Fruit fly (Drosophila melanogaster): ENCODE data around the gene CG15172.

CG15172 gene

DNA sequence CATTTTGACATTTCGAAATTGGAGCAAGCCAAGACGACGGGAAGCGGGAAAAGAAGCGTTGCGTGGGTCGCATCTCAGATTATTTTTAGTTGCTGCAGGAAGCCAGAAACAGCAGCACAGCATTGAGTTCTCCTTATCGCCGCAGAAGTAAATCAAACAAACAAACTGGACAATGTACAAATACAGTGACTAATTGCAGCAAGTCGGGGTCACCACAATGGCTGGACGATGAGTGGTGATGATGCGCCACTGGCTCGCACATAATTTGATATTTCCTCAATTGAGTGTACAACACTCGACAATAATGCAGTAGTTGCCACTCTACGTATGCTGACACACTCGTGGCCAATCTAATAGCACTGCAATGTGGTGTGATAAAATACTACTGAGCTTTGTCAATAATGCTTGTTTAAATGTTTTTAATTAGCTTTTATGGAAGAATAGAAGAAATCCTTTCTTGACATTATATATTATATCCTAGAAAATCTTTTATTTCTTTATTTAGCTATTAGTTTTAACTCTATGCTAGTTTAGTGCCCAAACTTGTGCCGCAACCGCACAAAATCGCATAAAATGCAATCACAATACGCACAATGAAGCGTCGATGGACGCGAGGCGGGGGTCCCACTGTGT is 40.2 kb upstream of the CG15172 start (continued):
- no peak for TF ChIP-seq amos (GFP tag; IDR thresholded peaks at IDR 0.05; ENCODE audit: partially characterized antibody)
- no peak for TF ChIP-seq Dp (GFP tag; optimal IDR thresholded peaks at IDR 0.05)
- peak; percentile 26 for TF ChIP-seq D19A (tag; optimal IDR thresholded peaks at IDR 0.05)
- TF ChIP-seq az2 (GFP tag; optimal IDR thresholded peaks at IDR 0.05) = peak; percentile 27
- 0 out of 2 replicates have a peak, but pooled peaks have one; percentile 9 for TF ChIP-seq crol (GFP tag; IDR thresholded peaks at IDR 0.05)
- peak; percentile 10 for TF ChIP-seq CG17829 (tag; optimal IDR thresholded peaks at IDR 0.05)
- peak in 1 of 3 experiments; percentile 40 for TF ChIP-seq lola (GFP tag; optimal IDR thresholded peaks at IDR 0.05)
- no peak for TF ChIP-seq prd (optimal IDR thresholded peaks at IDR 0.05)
- peak; percentile 44; the same call in 2 of the 3 replicates for TF ChIP-seq prd (GFP tag; IDR thresholded peaks at IDR 0.05)
- TF ChIP-seq CG14441 (GFP tag; IDR thresholded peaks at IDR 0.05) = no peak
- TF ChIP-seq dmrt99B (tag; optimal IDR thresholded peaks at IDR 0.05) = peak; percentile 68
- peak; percentile 36; the same call in 1 of the 3 replicates for TF ChIP-seq sr (GFP tag; IDR thresholded peaks at IDR 0.05)
- TF ChIP-seq Ssrp (tag; optimal IDR thresholded peaks at IDR 0.05) = peak; percentile 31
- peak; percentile 1 for TF ChIP-seq CG15696 (tag; optimal IDR thresholded peaks at IDR 0.05)
- TF ChIP-seq CG2712 (tag; optimal IDR thresholded peaks at IDR 0.05) = peak; percentile 65
- TF ChIP-seq CG4424 (GFP tag; optimal IDR thresholded peaks at IDR 0.05) = peak; percentile 18
- peak; percentile 5 for TF ChIP-seq Nf-YB (GFP tag; optimal IDR thresholded peaks at IDR 0.05)
- TF ChIP-seq lov (optimal IDR thresholded peaks at IDR 0.05) = no peak
- no peak for TF ChIP-seq lov (GFP tag; IDR thresholded peaks at IDR 0.05)
- TF ChIP-seq CG6765 (GFP tag; optimal IDR thresholded peaks at IDR 0.05) = no peak
- no peak for TF ChIP-seq CG11093 (GFP tag; IDR thresholded peaks at IDR 0.05)
- TF ChIP-seq nmo (GFP tag; optimal IDR thresholded peaks at IDR 0.05) = peak; percentile 58
- TF ChIP-seq sens (GFP tag) = peak; percentile 83
- TF ChIP-seq CG14667 (GFP tag; IDR thresholded peaks at IDR 0.05) = no peak
- TF ChIP-seq CG11085 (GFP tag; IDR thresholded peaks at IDR 0.05) = no peak
- TF ChIP-seq CG4820 (GFP tag; optimal IDR thresholded peaks at IDR 0.05) = peak; percentile 18
- TF ChIP-seq CG2120 (GFP tag; optimal IDR thresholded peaks at IDR 0.05) = no peak
- TF ChIP-seq phol (tag; optimal IDR thresholded peaks at IDR 0.05) = peak; percentile 56
- peak; percentile 31 for TF ChIP-seq unpg (GFP tag; optimal IDR thresholded peaks at IDR 0.05)
- TF ChIP-seq sim (GFP tag; IDR thresholded peaks at IDR 0.05) = 0 out of 2 replicates have a peak, but pooled peaks have one; percentile 40
- peak; percentile 0 for TF ChIP-seq CG33557 (GFP tag; optimal IDR thresholded peaks at IDR 0.05)
- TF ChIP-seq CG15269 (tag; optimal IDR thresholded peaks at IDR 0.05) = peak; percentile 28
- 0 out of 3 replicates have a peak, but pooled peaks have one; percentile 33 for TF ChIP-seq CG11695 (GFP tag; IDR thresholded peaks at IDR 0.05)
- TF ChIP-seq Abd-B (GFP tag; optimal IDR thresholded peaks at IDR 0.05) = peak; percentile 4
- TF ChIP-seq CG11696 (GFP tag; IDR thresholded peaks at IDR 0.05) = peak; percentile 91
- TF ChIP-seq CG14710 (tag; optimal IDR thresholded peaks at IDR 0.05) = peak; percentile 22
- peak; percentile 25 for TF ChIP-seq CG30431 (GFP tag; optimal IDR thresholded peaks at IDR 0.05)
- TF ChIP-seq CG10267 (tag; optimal IDR thresholded peaks at IDR 0.05) = peak; percentile 22
- no peak for TF ChIP-seq CG34422 (GFP tag; IDR thresholded peaks at IDR 0.05)
- peak; percentile 64 for TF ChIP-seq CG10979 (tag; optimal IDR thresholded peaks at IDR 0.05)
- peak; percentile 33; the same call in 1 of the 3 replicates for TF ChIP-seq z (GFP tag; IDR thresholded peaks at IDR 0.05)
- peak; percentile 45 for TF ChIP-seq CG15601 (tag; optimal IDR thresholded peaks at IDR 0.05)
- TF ChIP-seq CG10431 (GFP tag; optimal IDR thresholded peaks at IDR 0.05) = peak; percentile 55
- TF ChIP-seq caup (GFP tag; optimal IDR thresholded peaks at IDR 0.05; ENCODE audit: severe bottlenecking) = no peak
- TF ChIP-seq CG17568 (GFP tag; optimal IDR thresholded peaks at IDR 0.05) = no peak
- peak; percentile 42 for TF ChIP-seq CG2678 (tag; optimal IDR thresholded peaks at IDR 0.05)
- TF ChIP-seq CG15073 (GFP tag; optimal IDR thresholded peaks at IDR 0.05) = no peak
- TF ChIP-seq dpn (GFP tag; optimal IDR thresholded peaks at IDR 0.05) = peak in 1 of 2 experiments; percentile 0
- peak; percentile 29 for TF ChIP-seq nom (GFP tag; optimal IDR thresholded peaks at IDR 0.05)
